Worm (Caenorhabditis elegans) whole organism, midembryonic: ENCODE results near the gene R13A1.3.

Source experiments
- T22C8.4 ChIP-seq: fragments of 200-800 bp; sonication (Bioruptor generic); IDR thresholded peaks from 2 replicates; pipeline ENCODE4 v1.3.6; 2022; ENCODE audit warnings: missing genetic modification characterization, missing compliant biosample characterization
- cog-1 ChIP-seq: sonication (generic microtip); optimal IDR thresholded peaks from 2 replicates; lab custom pipeline; 2016; ENCODE audit warnings: missing genetic modification characterization, missing compliant biosample characterization
- flt-1 ChIP-seq: fragments of 200-800 bp; sonication (Bioruptor generic); IDR thresholded peaks from 2 replicates; pipeline ENCODE4 v1.3.6; 2022; ENCODE audit warnings: missing genetic modification characterization, missing compliant biosample characterization
- med-1 ChIP-seq: sonication (generic microtip); optimal IDR thresholded peaks from 2 replicates; lab custom pipeline; 2017; ENCODE audit warnings: missing genetic modification characterization, mild to moderate bottlenecking, missing compliant biosample characterization, antibody characterized with exemption, missing genetic modification reagents; ENCODE audit not compliant: insufficient read depth
- ref-1 ChIP-seq: fragments of 200-800 bp; sonication (Bioruptor generic); conservative IDR thresholded peaks from 2 replicates; pipeline ENCODE4 v1.3.6; 2022; ENCODE audit warnings: missing genetic modification reagents, missing genetic modification characterization, missing compliant biosample characterization
- tab-1 ChIP-seq: fragments of 200-800 bp; sonication (Bioruptor generic); IDR thresholded peaks from 2 replicates; pipeline ENCODE4 v1.3.6; 2022; ENCODE audit warnings: missing genetic modification characterization, missing compliant biosample characterization

ce11 chrIV:7219398-7220087, 15.7 kb downstream of the R13A1.3 start, which contains the start of the genes glb-23 and R13A1.1:
- TF ChIP-seq flt-1 (GFP tag; lab: Robert Waterston, UW) (no peak), tab-1 (GFP tag; lab: Robert Waterston, UW) (no peak), ref-1 (GFP tag; lab: Robert Waterston, UW) (no peak), T22C8.4 (GFP tag; lab: Robert Waterston, UW) (no peak), cog-1 (tag; lab: Kevin White, UChicago) (no peak), med-1 (GFP tag; lab: Kevin White, UChicago) (no peak)
